Worm (Caenorhabditis elegans): ENCODE results near the gene C09E8.6.

C09E8.6 gene

ce11 chrII:602969-603368 lies 46.7 kb downstream of the C09E8.6 start:
- TF ChIP-seq sem-4 (tag; optimal IDR thresholded peaks at IDR 0.05) = peak; percentile 69
- peak; percentile 54 for TF ChIP-seq sma-9 (GFP tag; optimal IDR thresholded peaks at IDR 0.05)
- TF ChIP-seq sma-9 (tag; optimal IDR thresholded peaks at IDR 0.05) = no peak
- no peak for TF ChIP-seq dmd-4 (tag; optimal IDR thresholded peaks at IDR 0.05)
- TF ChIP-seq gmeb-1 (tag; optimal IDR thresholded peaks at IDR 0.05) = peak; percentile 43
- TF ChIP-seq R02D3.7 (tag; optimal IDR thresholded peaks at IDR 0.05) = no peak
- TF ChIP-seq crh-2 (tag; optimal IDR thresholded peaks at IDR 0.05) = peak; percentile 42
- TF ChIP-seq mab-5 (tag; optimal IDR thresholded peaks at IDR 0.05) = peak; percentile 79
- TF ChIP-seq nhr-25 (tag; optimal IDR thresholded peaks at IDR 0.05) = peak; percentile 48
- peak; percentile 28 for TF ChIP-seq F13H6.1 (tag; optimal IDR thresholded peaks at IDR 0.05)
- no peak for TF ChIP-seq egl-27 (tag; optimal IDR thresholded peaks at IDR 0.05)
- TF ChIP-seq mbf-1 (tag; optimal IDR thresholded peaks at IDR 0.05) = no peak
- TF ChIP-seq nhr-77 (tag; optimal IDR thresholded peaks at IDR 0.05) = no peak
- TF ChIP-seq zag-1 (tag; optimal IDR thresholded peaks at IDR 0.05) = no peak
- TF ChIP-seq nhr-21 (tag; optimal IDR thresholded peaks at IDR 0.05) = no peak
- TF ChIP-seq ztf-1 (GFP tag; conservative IDR thresholded peaks at IDR 0.05) = no peak
- TF ChIP-seq fos-1 (tag; optimal IDR thresholded peaks at IDR 0.05) = peak; percentile 37
- peak; percentile 84 for TF ChIP-seq unc-55 (GFP tag; optimal IDR thresholded peaks at IDR 0.05)
- TF ChIP-seq lin-13 (GFP tag; optimal IDR thresholded peaks at IDR 0.05) = peak; percentile 45
- no peak for TF ChIP-seq peb-1 (tag; optimal IDR thresholded peaks at IDR 0.05)
- peak; percentile 84 for TF ChIP-seq nhr-129 (tag; optimal IDR thresholded peaks at IDR 0.05)
- peak; percentile 92 for TF ChIP-seq C34F6.9 (tag; optimal IDR thresholded peaks at IDR 0.05)
- TF ChIP-seq nhr-12 (tag; optimal IDR thresholded peaks at IDR 0.05) = no peak
- peak in 1 of 2 experiments; percentile 77 for TF ChIP-seq lsy-2 (tag; optimal IDR thresholded peaks at IDR 0.05)
- peak; percentile 84 for TF ChIP-seq snpc-4 (tag; optimal IDR thresholded peaks at IDR 0.05)
- TF ChIP-seq nhr-237 (tag; optimal IDR thresholded peaks at IDR 0.05) = no peak
- TF ChIP-seq nhr-10 (tag; optimal IDR thresholded peaks at IDR 0.05) = no peak
- no peak for TF ChIP-seq nhr-23 (tag; optimal IDR thresholded peaks at IDR 0.05)
- peak in 1 of 2 experiments; percentile 66 for TF ChIP-seq mdl-1 (tag; optimal IDR thresholded peaks at IDR 0.05)
- TF ChIP-seq elt-1 (tag; optimal IDR thresholded peaks at IDR 0.05) = no peak
- TF ChIP-seq lin-39 (tag; optimal IDR thresholded peaks at IDR 0.05) = peak; percentile 62
- TF ChIP-seq lin-11 (tag; optimal IDR thresholded peaks at IDR 0.05) = no peak
- no peak for TF ChIP-seq sma-3 (GFP tag; optimal IDR thresholded peaks at IDR 0.05)

ce11 chrII:605267-605666 lies 49.0 kb downstream of the C09E8.6 start, which contains the start of gene W04H10.2:
TSS of gene W04H10.2 (plus strand) at chrII:605567.
- no peak for TF ChIP-seq nhr-25 (tag; optimal IDR thresholded peaks at IDR 0.05)
- TF ChIP-seq nhr-237 (tag; optimal IDR thresholded peaks at IDR 0.05) = no peak
- TF ChIP-seq ztf-1 (GFP tag; conservative IDR thresholded peaks at IDR 0.05) = no peak
- no peak for TF ChIP-seq egl-27 (tag; optimal IDR thresholded peaks at IDR 0.05)
- no peak for TF ChIP-seq ama-1 (optimal IDR thresholded peaks at IDR 0.05)
- no peak for TF ChIP-seq nhr-21 (tag; optimal IDR thresholded peaks at IDR 0.05)
- no peak for TF ChIP-seq elt-1 (tag; optimal IDR thresholded peaks at IDR 0.05)
- TF ChIP-seq nhr-23 (tag; optimal IDR thresholded peaks at IDR 0.05) = no peak
- no peak for TF ChIP-seq nhr-11 (tag; optimal IDR thresholded peaks at IDR 0.05)
- TF ChIP-seq nhr-12 (tag; optimal IDR thresholded peaks at IDR 0.05) = no peak
- no peak for TF ChIP-seq nhr-77 (tag; optimal IDR thresholded peaks at IDR 0.05)
- TF ChIP-seq sma-3 (GFP tag; optimal IDR thresholded peaks at IDR 0.05) = no peak
- no peak for TF ChIP-seq alr-1 (tag; optimal IDR thresholded peaks at IDR 0.05)
- TF ChIP-seq nhr-129 (tag; optimal IDR thresholded peaks at IDR 0.05) = no peak
- TF ChIP-seq sma-9 (GFP tag; optimal IDR thresholded peaks at IDR 0.05) = no peak
- TF ChIP-seq sma-9 (tag; optimal IDR thresholded peaks at IDR 0.05) = no peak
- no peak for TF ChIP-seq C34F6.9 (tag; optimal IDR thresholded peaks at IDR 0.05)
- no peak for TF ChIP-seq Y55F3AM.14 (GFP tag; optimal IDR thresholded peaks at IDR 0.05)
- TF ChIP-seq unc-39 (tag; optimal IDR thresholded peaks at IDR 0.05) = no peak

ce11 chrII:606033-606432 lies 49.7 kb downstream of the C09E8.6 start, which contains the start of gene W04H10.5:
TSS of gene W04H10.5 (plus strand) at chrII:606333.
- TF ChIP-seq nhr-129 (tag; optimal IDR thresholded peaks at IDR 0.05) = no peak
- no peak for TF ChIP-seq unc-62 (GFP tag; optimal IDR thresholded peaks at IDR 0.05)
- no peak for TF ChIP-seq alr-1 (tag; optimal IDR thresholded peaks at IDR 0.05)
- TF ChIP-seq elt-3 (tag; optimal IDR thresholded peaks at IDR 0.05) = no peak
- TF ChIP-seq gmeb-1 (tag; optimal IDR thresholded peaks at IDR 0.05) = no peak
- no peak for TF ChIP-seq nhr-77 (tag; optimal IDR thresholded peaks at IDR 0.05)
- TF ChIP-seq sem-4 (tag; optimal IDR thresholded peaks at IDR 0.05) = no peak
- TF ChIP-seq nhr-12 (tag; optimal IDR thresholded peaks at IDR 0.05) = no peak
- TF ChIP-seq mdl-1 (tag; optimal IDR thresholded peaks at IDR 0.05) = no peak
- TF ChIP-seq ama-1 (optimal IDR thresholded peaks at IDR 0.05) = no peak
- TF ChIP-seq R02D3.7 (tag; optimal IDR thresholded peaks at IDR 0.05) = no peak
- no peak for TF ChIP-seq crh-2 (tag; optimal IDR thresholded peaks at IDR 0.05)
- no peak for TF ChIP-seq elt-1 (tag; optimal IDR thresholded peaks at IDR 0.05)
- no peak for TF ChIP-seq snpc-4 (tag; optimal IDR thresholded peaks at IDR 0.05)
- no peak for TF ChIP-seq nhr-21 (tag; optimal IDR thresholded peaks at IDR 0.05)
- TF ChIP-seq F13H6.1 (tag; optimal IDR thresholded peaks at IDR 0.05) = no peak
- TF ChIP-seq sma-3 (GFP tag; optimal IDR thresholded peaks at IDR 0.05) = no peak
- TF ChIP-seq lin-13 (GFP tag; optimal IDR thresholded peaks at IDR 0.05) = no peak
- no peak for TF ChIP-seq mab-5 (tag; optimal IDR thresholded peaks at IDR 0.05)
